Fruit fly (Drosophila melanogaster) whole organism, larva: ENCODE data around the gene Sugb.
A peak's percentile ranks its signal among the peaks of the same experiment; 100 is the strongest.

Experiments
- noc ChIP-seq: fragments of 200-800 bp; sonication (Bioruptor generic); optimal IDR thresholded peaks from 3 replicates; lab custom pipeline; 2019; ENCODE audit warnings: missing biosample characterization, mild to moderate bottlenecking, missing genetic modification characterization, moderate library complexity

The Sugb gene

DNA sequence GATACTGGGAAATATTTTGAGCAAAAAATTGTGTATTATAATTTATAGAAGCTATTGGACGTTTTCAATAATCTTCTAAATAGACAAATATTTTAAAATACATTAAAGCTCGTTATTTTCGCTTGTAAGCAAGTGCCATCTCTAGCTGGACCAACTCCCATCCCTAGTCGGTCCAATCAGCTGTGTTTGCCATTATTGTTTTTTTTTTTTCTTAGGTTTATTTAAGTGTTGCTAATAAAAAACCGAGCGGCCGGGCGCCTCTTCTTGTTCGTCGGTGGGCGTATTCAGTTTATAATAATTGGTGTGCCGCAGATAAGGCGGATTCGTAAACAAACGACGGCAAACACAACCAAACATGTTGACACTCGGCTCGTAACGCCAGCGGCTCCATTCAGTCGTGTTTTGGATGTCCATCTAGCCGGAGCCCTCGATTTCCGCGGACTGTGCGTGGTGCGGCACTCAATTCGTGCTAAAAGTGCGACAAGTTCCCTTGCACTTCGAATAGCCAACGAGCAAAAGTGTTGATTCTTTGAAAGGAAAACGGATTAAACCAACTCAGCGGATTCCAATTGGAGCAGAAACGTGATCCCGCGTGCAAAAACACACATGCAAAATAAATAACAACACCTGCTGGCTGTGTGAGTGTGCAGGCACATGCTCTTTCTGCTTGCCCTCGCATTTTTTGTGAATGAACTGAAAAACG, at the start of gene Sugb:
Gene Sugb (plus strand): TSS at position 162 of the 703 bp plus-strand sequence.
- TF ChIP-seq noc (tag; lab: Kevin White, UChicago) = peak; percentile 72

DNA sequence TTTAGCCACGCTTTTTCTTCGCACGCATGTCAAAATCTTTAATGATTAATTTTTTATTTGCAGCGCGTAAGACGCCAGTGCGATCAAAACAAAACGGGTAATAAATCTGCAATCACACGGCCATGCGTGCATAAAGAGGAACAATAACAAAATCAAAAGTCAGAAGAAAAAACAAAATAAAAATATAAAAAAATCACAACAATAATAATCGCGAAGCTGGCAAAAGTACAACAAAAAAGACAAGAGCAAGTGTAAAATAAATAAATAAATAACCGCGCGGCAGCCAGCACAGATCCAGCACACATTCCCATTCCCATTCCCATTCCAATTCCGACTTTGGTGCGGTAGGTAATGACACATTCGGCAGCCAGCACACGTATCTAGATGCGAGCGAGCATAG, 49.2 kb upstream of the Sugb start:
- no peak for TF ChIP-seq noc (tag; lab: Kevin White, UChicago)

DNA sequence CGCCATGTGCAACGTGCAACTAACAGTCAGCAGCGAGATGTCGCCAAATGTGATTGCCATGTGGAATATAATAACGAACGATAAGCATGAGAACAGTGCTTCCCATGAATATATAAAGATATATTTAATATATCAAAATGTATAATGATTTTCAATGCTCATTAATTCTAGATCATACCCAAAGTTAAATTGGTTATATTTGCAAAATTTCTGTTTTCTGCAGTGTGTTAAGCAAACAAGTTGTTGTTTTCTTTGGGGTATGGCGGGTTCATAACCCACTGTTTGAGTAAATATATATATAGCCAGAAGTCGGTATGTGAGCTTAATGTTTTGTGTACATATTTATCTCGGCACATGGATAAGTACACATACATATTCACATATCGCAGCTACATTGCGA, 47.0 kb upstream of the Sugb start:
- TF ChIP-seq noc (tag; lab: Kevin White, UChicago) = no peak

- no peak for TF ChIP-seq noc (tag; lab: Kevin White, UChicago)
Observed at dm6 chr3L:11645933-11646332, 37.8 kb upstream of the Sugb start, which contains the start of gene CG6071. Gene CG6071 (minus strand): TSS chr3L:11646033.

dm6 chr3L:11648410-11648809, 35.4 kb upstream of the Sugb start, which contains the start of the genes RIOK1 and Polr3H:
Gene RIOK1 (minus strand): TSS chr3L:11648474.
Gene Polr3H (plus strand): TSS chr3L:11648756.
- no peak for TF ChIP-seq noc (tag; lab: Kevin White, UChicago)

DNA sequence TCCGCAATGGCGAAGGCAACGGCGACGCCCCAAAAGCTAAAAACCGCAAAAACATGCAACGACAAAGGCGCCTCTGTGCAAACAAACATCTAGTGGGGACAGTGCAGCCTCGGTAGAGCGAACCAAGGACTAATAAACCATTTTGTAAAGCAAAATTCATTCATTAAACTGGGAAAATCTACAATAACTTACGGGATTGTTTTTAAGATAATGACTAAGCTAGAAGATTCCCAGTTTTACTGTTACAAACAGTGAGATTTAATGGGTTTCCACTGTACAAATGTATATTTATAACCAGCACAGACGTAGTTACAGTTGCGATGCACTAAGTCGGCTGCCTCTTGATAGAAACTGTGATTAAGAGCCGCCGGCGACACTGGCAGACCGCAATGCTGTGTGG, 27.6 kb upstream of the Sugb start:
- no peak for TF ChIP-seq noc (tag; lab: Kevin White, UChicago)

- TF ChIP-seq noc (tag; lab: Kevin White, UChicago) = no peak
Observed at dm6 chr3L:11678313-11678817, 5.4 kb upstream of the Sugb start.

DNA sequence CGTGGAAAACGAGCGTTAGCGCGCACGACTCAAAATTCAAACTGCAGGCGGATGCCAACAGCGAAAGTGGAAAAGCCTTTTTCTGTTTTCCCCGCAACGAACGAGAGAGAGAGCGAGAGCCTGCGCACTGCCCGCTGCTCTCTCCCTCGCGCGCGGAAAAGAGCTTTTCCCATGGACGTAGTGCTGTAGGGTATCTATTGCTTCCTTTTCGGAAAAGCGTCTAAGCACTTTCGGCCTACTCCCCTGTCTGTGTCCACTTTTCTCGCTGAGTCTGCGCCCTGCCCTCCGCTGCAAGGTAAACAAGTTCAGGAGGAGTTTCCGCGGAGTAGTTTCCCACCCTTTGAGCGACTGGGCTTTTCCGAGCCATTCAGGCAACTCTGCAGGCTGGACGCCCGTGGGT, 3.5 kb upstream of the Sugb start, which contains the start of gene CG32085:
Gene CG32085 (minus strand): TSS at position 47 of the 400 bp plus-strand sequence.
- TF ChIP-seq noc (tag; lab: Kevin White, UChicago) = no peak

DNA sequence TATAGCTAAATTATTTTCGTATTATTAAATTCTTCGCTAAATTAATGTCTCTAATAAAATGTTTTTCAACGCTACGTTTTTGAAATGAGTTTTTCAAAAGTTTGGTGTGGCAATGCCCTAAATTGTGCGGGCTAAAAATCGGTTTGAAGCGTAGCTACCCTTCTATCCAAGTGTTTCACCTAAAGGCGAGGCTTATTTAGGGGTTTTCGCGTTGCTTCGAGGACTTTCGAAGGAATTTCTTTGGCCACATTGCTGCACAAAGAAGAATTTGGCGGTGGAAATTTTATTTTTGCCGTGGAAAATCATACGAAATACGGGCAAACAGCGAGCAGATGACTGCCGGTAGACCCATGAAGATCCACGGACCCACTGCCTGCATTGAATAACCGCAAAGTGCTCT, 2.0 kb upstream of the Sugb start, which contains the start of gene TfIIEalpha:
Gene TfIIEalpha (plus strand): TSS at position 245 of the 400 bp plus-strand sequence.
- no peak for TF ChIP-seq noc (tag; lab: Kevin White, UChicago)

DNA sequence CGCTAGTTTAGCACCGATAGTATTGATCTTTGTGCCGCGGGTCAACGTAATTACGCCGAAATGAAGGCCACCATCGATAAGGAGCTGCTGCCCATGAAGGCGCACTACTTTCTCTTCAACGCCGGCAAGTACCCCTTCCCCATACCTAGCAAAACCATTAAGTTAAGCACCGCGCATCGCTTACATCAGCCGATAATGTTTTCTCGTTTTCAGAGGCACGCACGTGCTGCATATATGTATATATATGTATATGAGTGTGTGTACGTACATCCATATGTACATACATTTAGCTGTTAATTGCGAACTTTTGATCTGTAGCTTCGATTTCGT, 707 bp downstream of the Sugb start:
- no peak for TF ChIP-seq noc (tag; lab: Kevin White, UChicago)

dm6 chr3L:11685876-11686275, 2.1 kb downstream of the Sugb start:
- no peak for TF ChIP-seq noc (tag; lab: Kevin White, UChicago)

- no peak for TF ChIP-seq noc (tag; lab: Kevin White, UChicago)
Observed at dm6 chr3L:11689832-11690602, 6.2 kb downstream of the Sugb start.

DNA sequence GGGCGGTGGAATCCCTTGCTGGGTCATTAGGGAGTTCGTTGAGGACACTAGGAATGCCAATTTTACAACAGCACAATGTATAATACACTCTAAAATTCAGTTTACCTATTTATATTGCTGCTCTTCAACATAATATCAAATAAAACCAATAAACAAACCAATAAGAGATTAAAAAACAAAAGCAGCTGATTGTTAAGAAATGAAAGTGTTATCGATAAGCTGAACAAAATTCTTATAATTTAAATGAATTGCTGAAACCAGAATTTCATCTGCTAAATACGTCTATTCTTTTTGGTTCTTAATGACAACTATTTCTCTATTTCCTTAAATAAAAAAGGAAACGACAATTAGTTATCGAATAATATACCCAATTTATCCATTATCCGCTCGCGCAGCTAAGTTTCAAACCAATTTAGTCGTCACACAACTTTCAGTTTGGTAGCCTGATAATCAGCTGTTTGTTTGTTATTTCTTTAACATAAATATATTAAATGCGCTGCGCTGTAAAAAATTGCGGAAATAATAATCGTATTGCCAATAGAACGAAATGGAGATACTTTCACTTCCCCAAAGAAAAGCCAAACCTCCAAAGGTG, 7.5 kb downstream of the Sugb start, which contains the start of the genes Pldn and CG14135:
Gene Pldn (minus strand): TSS at position 197 of the 595 bp plus-strand sequence.
Gene CG14135 (plus strand): TSS at position 369 of the 595 bp plus-strand sequence.
- no peak for TF ChIP-seq noc (tag; lab: Kevin White, UChicago)

DNA sequence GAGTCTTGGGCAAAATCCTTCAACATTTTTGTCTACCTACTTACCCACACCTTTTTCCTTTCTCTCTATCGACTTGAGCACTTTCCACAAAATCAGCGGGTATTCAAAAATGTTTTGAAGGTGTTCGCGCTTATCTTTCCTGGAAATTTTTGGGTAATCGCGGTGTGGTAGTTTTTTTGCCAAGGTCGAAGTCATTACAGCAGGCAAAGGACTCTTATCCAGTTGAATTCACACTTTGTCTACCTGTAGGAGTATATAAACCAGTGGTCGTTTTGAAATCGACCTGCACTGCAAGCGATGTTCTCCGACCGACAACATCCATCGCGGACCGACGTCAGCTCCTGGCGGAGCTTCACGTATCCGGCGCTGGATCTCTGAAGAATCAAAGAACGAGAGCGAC, 9.1 kb downstream of the Sugb start:
- no peak for TF ChIP-seq noc (tag; lab: Kevin White, UChicago)

DNA sequence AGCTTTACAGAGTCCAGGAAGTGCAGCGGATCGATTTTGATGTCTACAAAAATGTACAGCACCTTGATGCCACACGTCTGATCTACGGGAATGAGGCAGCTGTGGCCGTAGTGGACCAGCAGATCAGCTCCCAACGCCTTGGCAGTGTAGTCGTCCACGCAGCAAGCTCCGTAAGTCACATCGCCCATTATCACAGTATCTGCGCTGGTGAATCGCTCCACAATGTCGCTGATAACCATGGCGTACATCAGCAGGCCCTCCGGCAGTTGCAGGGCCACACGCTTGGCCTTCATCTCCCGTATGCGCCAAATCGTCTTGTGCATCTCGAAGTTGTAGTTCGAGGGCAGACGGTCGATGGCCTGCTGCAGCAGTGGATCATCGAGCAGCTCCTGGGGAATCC, 11.3 kb downstream of the Sugb start:
- TF ChIP-seq noc (tag; lab: Kevin White, UChicago) = no peak

DNA sequence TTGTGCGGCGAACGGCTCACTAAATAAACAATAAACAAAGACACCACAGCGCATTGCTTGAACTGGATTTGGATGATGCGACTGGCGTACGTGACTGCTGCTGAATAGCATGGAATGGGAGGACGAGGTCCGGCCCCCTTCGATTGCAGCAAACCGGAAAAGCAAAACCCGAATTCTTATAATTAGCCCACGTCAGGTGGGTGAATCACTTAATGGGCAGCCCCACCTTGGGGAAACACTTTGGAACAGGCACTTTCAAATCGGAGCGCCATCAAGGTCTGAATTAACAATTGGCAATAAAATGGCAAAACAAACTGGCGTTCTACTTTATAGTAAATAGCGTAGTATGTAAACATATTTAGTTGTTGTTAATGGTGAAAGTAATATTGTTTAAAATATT, 12.0 kb downstream of the Sugb start:
- no peak for TF ChIP-seq noc (tag; lab: Kevin White, UChicago)
